Fruit fly (Drosophila melanogaster): ENCODE results near the gene Spn27A.

- TF ChIP-seq sage (GFP tag; optimal IDR thresholded peaks at IDR 0.05) (peak; percentile 24), rgr (GFP tag; optimal IDR thresholded peaks at IDR 0.05) (peak; percentile 78), Rel (GFP tag; optimal IDR thresholded peaks at IDR 0.05) (no peak), Rel (tag; optimal IDR thresholded peaks at IDR 0.05) (peak; percentile 46), Sp1 (GFP tag; optimal IDR thresholded peaks at IDR 0.05) (peak; percentile 72), psq (GFP tag; optimal IDR thresholded peaks at IDR 0.05) (peak; percentile 63), OdsH (GFP tag; optimal IDR thresholded peaks at IDR 0.05) (peak; percentile 82), HLH106 (tag; optimal IDR thresholded peaks at IDR 0.05) (peak; percentile 77), fru (GFP tag; optimal IDR thresholded peaks at IDR 0.05) (peak; percentile 42)
Measured at dm6 chr2L:6683992-6684882, 11.1 kb upstream of the Spn27A start, which contains the start of gene Nhe3.
